Worm (Caenorhabditis elegans): ENCODE data around the gene T22F3.10.
"Not testable (repeated sequence)": the region's sequence is repeated elsewhere in the genome, so short reads cannot be mapped to it uniquely, and the experiment has no call there.

T22F3.10 gene

DNA sequence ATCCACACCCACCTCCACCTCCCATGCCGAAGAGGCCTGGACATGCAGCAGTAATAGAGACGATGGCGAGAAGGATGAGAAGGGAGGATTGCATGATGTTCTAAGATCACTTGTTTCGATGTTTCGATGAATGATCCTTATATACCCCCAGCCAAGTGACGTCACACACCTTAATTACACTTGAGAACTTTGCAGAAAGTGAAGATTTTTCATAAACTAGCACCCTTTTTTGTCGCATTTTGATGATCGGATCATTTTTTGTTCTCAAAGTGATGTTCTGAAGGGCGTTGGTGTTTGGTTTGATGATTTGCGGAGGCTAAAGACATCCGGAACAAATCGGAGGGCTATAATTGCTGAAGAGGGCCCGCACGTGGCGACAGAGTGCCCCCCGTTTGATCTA lies 35.8 kb downstream of the T22F3.10 start, which contains the start of gene grl-27:
grl-27 (minus strand) TSS at position 101 of the 400 bp plus-strand sequence.
- no peak for TF ChIP-seq lin-13 (GFP tag; optimal IDR thresholded peaks at IDR 0.05)
- TF ChIP-seq ztf-11 (tag; optimal IDR thresholded peaks at IDR 0.05): no peak
- no peak for TF ChIP-seq sma-9 (GFP tag; optimal IDR thresholded peaks at IDR 0.05)
- TF ChIP-seq sma-9 (tag; optimal IDR thresholded peaks at IDR 0.05): no peak
- no peak for TF ChIP-seq mdl-1 (tag; optimal IDR thresholded peaks at IDR 0.05)

DNA sequence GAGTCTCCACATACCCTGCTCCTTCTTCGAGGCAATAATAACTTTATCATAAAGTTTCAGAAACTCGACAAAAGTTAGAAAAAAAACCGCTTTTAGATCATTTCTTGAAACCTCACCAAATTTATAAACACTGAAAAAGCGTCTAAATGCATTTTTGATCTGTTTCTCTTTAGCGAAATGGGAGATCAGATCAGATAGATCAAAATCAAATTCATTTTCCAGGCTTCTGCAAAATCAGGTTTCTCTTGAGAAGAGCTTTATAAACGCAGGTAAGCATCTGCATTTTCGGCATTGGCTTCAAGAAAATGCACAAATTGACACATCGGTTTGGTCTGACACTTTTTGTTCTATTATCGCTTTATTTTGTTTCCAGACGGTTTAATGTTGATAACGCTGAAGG lies 39.1 kb downstream of the T22F3.10 start, which contains the start of gene F40C5.1:
F40C5.1 (plus strand) TSS at position 301 of the 400 bp plus-strand sequence.
- not testable (repeated sequence) for TF ChIP-seq lsy-2 (tag; optimal IDR thresholded peaks at IDR 0.05); ztf-1 (GFP tag; conservative IDR thresholded peaks at IDR 0.05); nhr-237 (tag; optimal IDR thresholded peaks at IDR 0.05)

DNA sequence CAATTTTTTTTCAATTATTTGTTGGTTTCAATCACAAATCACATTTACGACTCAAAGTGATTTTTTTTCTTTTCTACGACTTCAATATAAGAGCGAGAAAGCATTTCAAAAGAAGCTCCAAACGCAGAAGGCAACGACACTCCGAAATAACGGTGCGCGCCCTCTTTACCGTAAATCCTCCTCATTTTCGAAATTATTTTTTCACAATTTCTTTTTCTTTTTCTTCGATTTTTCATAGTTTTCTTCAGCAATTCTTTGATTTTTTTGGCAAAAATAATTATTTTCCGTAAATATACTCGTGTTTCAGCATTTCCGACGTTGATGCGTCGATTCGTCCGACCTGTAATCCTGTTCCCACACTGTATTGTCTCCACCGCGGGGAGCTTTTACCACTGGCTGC lies 40.9 kb downstream of the T22F3.10 start, which contains the start of gene F40C5.2:
F40C5.2 (plus strand) TSS at position 301 of the 400 bp plus-strand sequence.
- not testable (repeated sequence) for TF ChIP-seq ama-1 (optimal IDR thresholded peaks at IDR 0.05); lin-39 (tag; optimal IDR thresholded peaks at IDR 0.05); ceh-82 (tag; optimal IDR thresholded peaks at IDR 0.05)

DNA sequence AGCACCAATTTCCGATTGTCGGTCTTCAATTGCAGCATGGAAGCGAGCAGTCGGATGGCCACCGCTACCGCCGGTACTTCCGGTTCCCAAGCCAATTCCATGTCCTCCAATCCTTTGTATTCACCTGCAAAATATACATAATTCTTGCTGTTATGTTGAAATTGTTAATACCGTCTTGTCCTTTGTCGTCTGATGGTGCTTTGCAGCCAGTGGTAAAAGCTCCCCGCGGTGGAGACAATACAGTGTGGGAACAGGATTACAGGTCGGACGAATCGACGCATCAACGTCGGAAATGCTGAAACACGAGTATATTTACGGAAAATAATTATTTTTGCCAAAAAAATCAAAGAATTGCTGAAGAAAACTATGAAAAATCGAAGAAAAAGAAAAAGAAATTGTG lies 47.2 kb downstream of the T22F3.10 start, which contains the start of gene T24A6.17:
T24A6.17 (minus strand) TSS at position 101 of the 400 bp plus-strand sequence.
- TF ChIP-seq nhr-11 (tag; optimal IDR thresholded peaks at IDR 0.05); sma-9 (GFP tag; optimal IDR thresholded peaks at IDR 0.05); sma-9 (tag; optimal IDR thresholded peaks at IDR 0.05); dmd-4 (tag; optimal IDR thresholded peaks at IDR 0.05): not testable (repeated sequence)

DNA sequence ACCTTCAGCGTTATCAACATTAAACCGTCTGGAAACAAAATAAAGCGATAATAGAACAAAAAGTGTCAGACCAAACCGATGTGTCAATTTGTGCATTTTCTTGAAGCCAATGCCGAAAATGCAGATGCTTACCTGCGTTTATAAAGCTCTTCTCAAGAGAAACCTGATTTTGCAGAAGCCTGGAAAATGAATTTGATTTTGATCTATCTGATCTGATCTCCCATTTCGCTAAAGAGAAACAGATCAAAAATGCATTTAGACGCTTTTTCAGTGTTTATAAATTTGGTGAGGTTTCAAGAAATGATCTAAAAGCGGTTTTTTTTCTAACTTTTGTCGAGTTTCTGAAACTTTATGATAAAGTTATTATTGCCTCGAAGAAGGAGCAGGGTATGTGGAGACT lies 48.7 kb downstream of the T22F3.10 start, which contains the start of gene T24A6.16:
T24A6.16 (minus strand) TSS at position 101 of the 400 bp plus-strand sequence.
- not testable (repeated sequence) for TF ChIP-seq blmp-1 (tag; optimal IDR thresholded peaks at IDR 0.05; ENCODE audit: insufficient read depth); mab-5 (tag; optimal IDR thresholded peaks at IDR 0.05); sem-4 (tag; optimal IDR thresholded peaks at IDR 0.05)

DNA sequence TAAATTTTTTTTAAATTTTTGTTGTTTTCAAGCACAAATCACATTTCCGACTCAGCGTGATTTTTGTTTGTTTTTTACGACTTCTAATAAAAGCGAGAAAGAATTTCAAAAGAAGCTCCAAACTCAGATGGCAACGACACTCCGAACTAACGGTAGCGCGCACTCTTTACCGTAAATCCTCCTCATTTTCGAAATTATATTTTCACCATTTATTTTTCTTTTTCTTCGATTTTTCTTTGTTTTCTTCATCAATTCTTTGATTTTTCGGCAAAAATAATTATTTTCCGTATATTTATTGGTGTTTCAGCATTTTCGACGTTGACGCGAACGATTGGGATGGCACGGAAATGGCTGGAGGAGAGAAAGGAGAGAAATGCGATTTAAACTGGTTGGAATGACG lies 52.8 kb downstream of the T22F3.10 start, which contains the start of gene T24A6.1:
T24A6.1 (plus strand) TSS at position 301 of the 400 bp plus-strand sequence.
- not testable (repeated sequence) for TF ChIP-seq sem-4, F13H6.1, mab-5 (tag; optimal IDR thresholded peaks at IDR 0.05)

DNA sequence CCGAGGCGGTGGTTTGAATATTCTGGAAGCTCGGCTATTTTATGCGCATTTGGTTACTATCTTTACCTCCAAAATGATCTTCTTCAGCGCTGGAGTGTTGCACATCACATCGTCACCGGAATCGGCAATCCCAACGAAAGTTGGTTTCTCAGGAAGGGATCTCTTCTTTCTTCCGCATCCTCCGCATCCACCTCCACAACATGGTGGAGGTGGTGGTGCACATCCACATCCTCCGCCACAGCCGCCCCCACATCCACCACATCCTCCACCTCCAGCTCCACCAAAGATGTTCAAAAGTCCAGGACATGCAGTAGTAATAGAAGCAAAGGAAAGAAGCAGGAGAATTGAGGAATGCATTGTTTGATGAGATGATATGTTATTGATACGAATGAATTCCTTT lies 54.1 kb downstream of the T22F3.10 start, which contains the start of gene grl-31:
grl-31 (minus strand) TSS at position 357 of the 400 bp plus-strand sequence.
- TF ChIP-seq nhr-237 (tag; optimal IDR thresholded peaks at IDR 0.05) (no peak), ceh-16 (tag; optimal IDR thresholded peaks at IDR 0.05) (no peak), nhr-25 (tag; optimal IDR thresholded peaks at IDR 0.05) (no peak), F13H6.1 (tag; optimal IDR thresholded peaks at IDR 0.05) (no peak), nhr-10 (tag; optimal IDR thresholded peaks at IDR 0.05) (no peak), blmp-1 (tag; optimal IDR thresholded peaks at IDR 0.05; ENCODE audit: insufficient read depth) (no peak), nhr-12 (tag; optimal IDR thresholded peaks at IDR 0.05) (no peak), nhr-21 (tag; optimal IDR thresholded peaks at IDR 0.05) (no peak), snpc-4 (tag; optimal IDR thresholded peaks at IDR 0.05) (no peak), nhr-11 (tag; optimal IDR thresholded peaks at IDR 0.05) (no peak), zag-1 (tag; optimal IDR thresholded peaks at IDR 0.05) (no peak), skn-1 (tag; optimal IDR thresholded peaks at IDR 0.05) (no peak), ztf-11 (tag; optimal IDR thresholded peaks at IDR 0.05) (no peak), mdl-1 (tag; optimal IDR thresholded peaks at IDR 0.05) (no peak), egl-27 (tag; optimal IDR thresholded peaks at IDR 0.05) (no peak), sma-3 (GFP tag; optimal IDR thresholded peaks at IDR 0.05) (no peak), unc-62 (GFP tag; optimal IDR thresholded peaks at IDR 0.05) (no peak), mbf-1 (tag; optimal IDR thresholded peaks at IDR 0.05) (no peak), R02D3.7 (tag; optimal IDR thresholded peaks at IDR 0.05) (no peak), nhr-129 (tag; optimal IDR thresholded peaks at IDR 0.05) (no peak)
